Worm (Caenorhabditis elegans) whole organism, L4 larva: Measurements from ENCODE around the gene K09H11.15.

ENCODE experiments used
- D1046.2 ChIP-seq: fragments of 200-800 bp; sonication (Bioruptor generic); IDR thresholded peaks from 2 replicates; pipeline ENCODE4 v1.3.6; 2022; ENCODE audit warnings: missing genetic modification characterization, missing compliant biosample characterization
- F10B5.3 ChIP-seq: sonication (generic microtip); optimal IDR thresholded peaks from 2 replicates; lab custom pipeline; 2016; ENCODE audit warnings: mild to moderate bottlenecking, missing genetic modification characterization, missing compliant biosample characterization
- F49E8.2 ChIP-seq: sonication (generic microtip); optimal IDR thresholded peaks from 2 replicates; lab custom pipeline; 2016; ENCODE audit warnings: missing compliant biosample characterization, mild to moderate bottlenecking, missing genetic modification characterization, borderline replicate concordance
- R02D3.7 ChIP-seq: fragments of 150-350 bp; sonication (generic microtip); optimal IDR thresholded peaks from 3 replicates; lab custom pipeline; 2014; ENCODE audit warnings: missing biosample characterization, missing genetic modification characterization
- Y48G9A.11 ChIP-seq: fragments of 200-800 bp; sonication (Bioruptor generic); IDR thresholded peaks from 2 replicates; pipeline ENCODE4 v1.3.6; 2022; ENCODE audit warnings: missing genetic modification reagents, missing genetic modification characterization, missing compliant biosample characterization
- ZK337.2 ChIP-seq: fragments of 200-800 bp; sonication (Bioruptor generic); IDR thresholded peaks from 2 replicates; pipeline ENCODE4 v1.3.6; 2022; ENCODE audit warnings: missing genetic modification reagents, missing genetic modification characterization, missing compliant biosample characterization
- aha-1 ChIP-seq: fragments of 150-350 bp; peaks from one replicate; lab custom pipeline; 2014; ENCODE audit warnings: missing biosample characterization, missing genetic modification characterization
- ama-1 ChIP-seq: fragments of 150-350 bp; optimal IDR thresholded peaks from 2 replicates; lab custom pipeline; 2014; ENCODE audit warnings: inconsistent platforms, mixed read lengths
- arid-1 ChIP-seq: fragments of 200-800 bp; sonication (Bioruptor generic); conservative IDR thresholded peaks from 2 replicates; pipeline ENCODE4 v1.3.6; 2022; ENCODE audit warnings: missing genetic modification reagents, missing genetic modification characterization, missing compliant biosample characterization
- ceh-44 ChIP-seq: fragments of 200-800 bp; sonication (Bioruptor generic); IDR thresholded peaks from 2 replicates; pipeline ENCODE4 v1.3.6; 2022; ENCODE audit warnings: missing genetic modification reagents, missing genetic modification characterization, missing compliant biosample characterization
- ceh-62 ChIP-seq: sonication (generic microtip); optimal IDR thresholded peaks from 2 replicates; lab custom pipeline; 2017; ENCODE audit warnings: missing biosample characterization, missing genetic modification characterization
- daf-12 ChIP-seq: fragments of 150-350 bp; optimal IDR thresholded peaks from 2 replicates; lab custom pipeline; 2014; ENCODE audit warnings: missing biosample characterization, missing genetic modification reagents, missing genetic modification characterization
- daf-16 ChIP-seq, 3 experiments: sonication (generic microtip); optimal IDR thresholded peaks; 2 replicates each; lab custom pipeline; 2016 to 2017; ENCODE audit warnings: missing genetic modification characterization in 3 of 3, missing genetic modification reagents in 3 of 3, mild to moderate bottlenecking in 2 of 3, missing compliant biosample characterization in 2 of 3, missing biosample characterization in 1 of 3, moderate library complexity in 1 of 3
- daf-8 ChIP-seq: fragments of 200-800 bp; sonication (Bioruptor generic); IDR thresholded peaks from 2 replicates; pipeline ENCODE4 v1.3.6; 2022; ENCODE audit warnings: missing genetic modification characterization, missing compliant biosample characterization
- dmd-6 ChIP-seq: fragments of 200-800 bp; sonication (Bioruptor generic); IDR thresholded peaks from 2 replicates; pipeline ENCODE4 v1.3.6; 2022; ENCODE audit warnings: missing genetic modification reagents, missing genetic modification characterization, missing compliant biosample characterization
- dpl-1 ChIP-seq: fragments of 150-350 bp; optimal IDR thresholded peaks from 2 replicates; lab custom pipeline; 2014; ENCODE audit warnings: missing biosample characterization, missing genetic modification reagents, missing genetic modification characterization
- dve-1 ChIP-seq: sonication (generic microtip); optimal IDR thresholded peaks from 2 replicates; lab custom pipeline; 2017; ENCODE audit warnings: antibody characterized with exemption, mild to moderate bottlenecking, missing genetic modification characterization, missing compliant biosample characterization; ENCODE audit not compliant: insufficient read depth
- egl-43 ChIP-seq: fragments of 200-800 bp; sonication (Bioruptor generic); IDR thresholded peaks from 2 replicates; pipeline ENCODE4 v1.3.6; 2022; ENCODE audit warnings: missing genetic modification reagents, missing genetic modification characterization, missing compliant biosample characterization
- fos-1 ChIP-seq: fragments of 150-350 bp; optimal IDR thresholded peaks from 2 replicates; lab custom pipeline; 2014; ENCODE audit warnings: missing biosample characterization, missing genetic modification characterization
- gei-8 ChIP-seq: fragments of 200-800 bp; sonication (Bioruptor generic); optimal IDR thresholded peaks from 2 replicates; lab custom pipeline; 2018; ENCODE audit warnings: mild to moderate bottlenecking, missing genetic modification characterization, missing compliant biosample characterization
- hif-1 ChIP-seq, 2 experiments: sonication (generic microtip); optimal IDR thresholded peaks; 2 replicates each; lab custom pipeline; 2016 to 2017; ENCODE audit warnings: missing compliant biosample characterization in 2 of 2, missing genetic modification characterization in 2 of 2, missing genetic modification reagents in 2 of 2, missing genotype in 2 of 2, mild to moderate bottlenecking in 1 of 2
- hlh-11 ChIP-seq: fragments of 200-800 bp; sonication (Bioruptor generic); optimal IDR thresholded peaks from 2 replicates; lab custom pipeline; 2018; ENCODE audit warnings: mild to moderate bottlenecking, missing genetic modification characterization, missing compliant biosample characterization
- hlh-30 ChIP-seq: sonication (generic microtip); optimal IDR thresholded peaks from 2 replicates; lab custom pipeline; 2017; ENCODE audit warnings: antibody characterized with exemption, mild to moderate bottlenecking, missing genetic modification characterization, missing compliant biosample characterization; ENCODE audit not compliant: insufficient read depth
- lin-29 ChIP-seq: fragments of 200-800 bp; sonication (Bioruptor generic); IDR thresholded peaks from 2 replicates; pipeline ENCODE4 v1.3.6; 2022; ENCODE audit warnings: missing genetic modification reagents, missing genetic modification characterization, missing compliant biosample characterization
- lin-38 ChIP-seq: fragments of 200-800 bp; sonication (Bioruptor generic); IDR thresholded peaks from 2 replicates; pipeline ENCODE4 v1.3.6; 2022; ENCODE audit warnings: missing genetic modification reagents, missing genetic modification characterization, missing compliant biosample characterization
- lir-3 ChIP-seq: sonication (generic microtip); optimal IDR thresholded peaks from 2 replicates; lab custom pipeline; 2016; ENCODE audit warnings: mild to moderate bottlenecking, missing genetic modification characterization, missing compliant biosample characterization
- lsy-2 ChIP-seq, 2 experiments: fragments of 150-350 bp in 1 of 2; sonication (generic microtip) in 1 of 2; optimal IDR thresholded peaks; 2 replicates each; lab custom pipeline; 2014 to 2017; ENCODE audit warnings: missing biosample characterization in 2 of 2, missing genetic modification characterization in 2 of 2
- madf-5 ChIP-seq, 2 experiments: fragments of 200-800 bp; sonication (Bioruptor generic); IDR thresholded peaks; 2 replicates each; pipeline ENCODE4 v1.3.6; 2022; ENCODE audit warnings: missing compliant biosample characterization in 2 of 2, missing genetic modification characterization in 2 of 2
- mdl-1 ChIP-seq, 2 experiments: fragments of 150-350 bp in 1 of 2; sonication (generic microtip) in 1 of 2; optimal IDR thresholded peaks; 2 replicates each; lab custom pipeline; 2014 to 2017; ENCODE audit warnings: missing biosample characterization in 2 of 2, missing genetic modification characterization in 2 of 2
- mep-1 ChIP-seq: fragments of 150-350 bp; sonication (generic microtip); optimal IDR thresholded peaks from 3 replicates; lab custom pipeline; 2014; ENCODE audit warnings: missing biosample characterization, missing genetic modification characterization
- mes-2 ChIP-seq: sonication (generic microtip); optimal IDR thresholded peaks from 2 replicates; lab custom pipeline; 2016; ENCODE audit warnings: missing genotype, mild to moderate bottlenecking, missing genetic modification characterization, missing compliant biosample characterization; ENCODE audit not compliant: poor library complexity, severe bottlenecking
- mxl-2 ChIP-seq: fragments of 200-800 bp; sonication (Bioruptor generic); conservative IDR thresholded peaks from 2 replicates; pipeline ENCODE4 v1.3.6; 2022; ENCODE audit warnings: missing genetic modification reagents, missing genetic modification characterization, missing compliant biosample characterization
- nhr-111 ChIP-seq: fragments of 200-800 bp; sonication (Bioruptor generic); optimal IDR thresholded peaks from 2 replicates; lab custom pipeline; 2018; ENCODE audit warnings: mild to moderate bottlenecking, missing genetic modification characterization, missing compliant biosample characterization
- nhr-28 ChIP-seq: fragments of 150-350 bp; optimal IDR thresholded peaks from 2 replicates; lab custom pipeline; 2014; ENCODE audit warnings: missing biosample characterization, missing genetic modification characterization
- nhr-42 ChIP-seq: fragments of 200-800 bp; sonication (Bioruptor generic); IDR thresholded peaks from 2 replicates; pipeline ENCODE4 v1.3.6; 2022; ENCODE audit warnings: missing genetic modification characterization, missing compliant biosample characterization
- nhr-48 ChIP-seq: sonication (generic microtip); optimal IDR thresholded peaks from 2 replicates; lab custom pipeline; 2016; ENCODE audit warnings: mild to moderate bottlenecking, missing genetic modification characterization, missing compliant biosample characterization
- nhr-76 ChIP-seq: fragments of 150-350 bp; optimal IDR thresholded peaks from 2 replicates; lab custom pipeline; 2014; ENCODE audit warnings: missing biosample characterization, missing genetic modification characterization
- pha-4 ChIP-seq, 2 experiments: fragments of 150-350 bp in 1 of 2; fragments of 200-800 bp in 1 of 2; sonication (Bioruptor generic) in 1 of 2; IDR thresholded peaks in 1 of 2; optimal IDR thresholded peaks in 1 of 2; 2 replicates each; pipeline versions ENCODE4 v1.3.6 to Lab custom; 2014 to 2022; ENCODE audit warnings: missing genetic modification characterization in 2 of 2, missing genetic modification reagents in 2 of 2, missing biosample characterization in 1 of 2, missing compliant biosample characterization in 1 of 2
- pqm-1 ChIP-seq: sonication (generic microtip); optimal IDR thresholded peaks from 2 replicates; lab custom pipeline; 2017; ENCODE audit warnings: missing biosample characterization, missing genetic modification characterization
- unc-39 ChIP-seq: sonication (generic microtip); optimal IDR thresholded peaks from 2 replicates; lab custom pipeline; 2017; ENCODE audit warnings: missing biosample characterization, missing genetic modification characterization
- unc-62 ChIP-seq, 3 experiments: fragments of 150-350 bp in 1 of 3; sonication (generic microtip); optimal IDR thresholded peaks in 2 of 3; peaks in 1 of 3; 1 replicate in 1 of 3; 2 replicates in 2 of 3; lab custom pipeline; 2014 to 2017; ENCODE audit warnings: missing biosample characterization in 3 of 3, missing genetic modification characterization in 3 of 3, missing genetic modification reagents in 3 of 3, missing genotype in 1 of 3
- zfp-2 ChIP-seq: sonication (generic microtip); optimal IDR thresholded peaks from 2 replicates; lab custom pipeline; 2016; ENCODE audit warnings: mild to moderate bottlenecking, missing genetic modification characterization, missing compliant biosample characterization

The K09H11.15 gene

DNA sequence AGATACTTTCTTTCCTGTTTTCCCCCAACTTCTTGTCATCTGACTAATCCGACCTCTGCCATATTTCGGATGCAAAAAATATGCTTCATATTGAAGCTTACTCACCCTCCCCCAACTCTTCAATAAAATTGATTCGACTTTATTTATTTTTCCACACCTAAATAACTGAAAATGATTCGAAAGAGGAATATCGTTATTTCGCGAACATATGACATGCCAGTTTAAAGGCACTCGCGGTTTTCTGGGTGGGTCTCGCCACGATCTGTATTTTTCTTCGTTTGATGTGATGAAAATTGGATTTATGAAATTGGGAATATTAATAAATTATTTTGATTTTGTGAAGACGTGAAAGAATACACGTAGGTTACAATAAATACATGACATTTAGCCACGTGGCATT, 40.9 kb upstream of the K09H11.15 start, which contains the start of gene F44E7.3:
Gene F44E7.3, plus strand, starts transcription at position 319 of the 400 bp plus-strand sequence.
- TF ChIP-seq aha-1 (tag; lab: Kevin White, UChicago) (peak; percentile 73), ceh-62 (tag; lab: Kevin White, UChicago) (no peak), Y48G9A.11 (GFP tag; lab: Robert Waterston, UW) (no peak), mep-1 (no peak), arid-1 (GFP tag; lab: Robert Waterston, UW) (no peak), lin-38 (GFP tag; lab: Robert Waterston, UW) (peak; percentile 36; the same call in 1 of the 2 replicates), unc-62 (GFP tag; optimal IDR thresholded peaks at IDR 0.05 in 1 of 2; lab: Kevin White, UChicago) (peak in 1 of 2 experiments; percentile 59), unc-62 (tag; optimal IDR thresholded peaks at IDR 0.05; lab: Kevin White, UChicago) (no peak), hlh-11 (tag; lab: Kevin White, UChicago) (peak; percentile 2), hif-1 (tag; optimal IDR thresholded peaks at IDR 0.05; lab: Kevin White, UChicago) (no peak), madf-5 (GFP tag; IDR thresholded peaks at IDR 0.05; lab: Robert Waterston, UW) (no peak), F10B5.3 (no peak), mes-2 (tag; lab: Kevin White, UChicago) (peak; percentile 14), ama-1 (lab: Kevin White, UChicago) (no peak)

- TF ChIP-seq nhr-42 (GFP tag; lab: Robert Waterston, UW) (no peak), ceh-44 (GFP tag; lab: Robert Waterston, UW) (no peak), hif-1 (tag; optimal IDR thresholded peaks at IDR 0.05; lab: Kevin White, UChicago) (no peak), mxl-2 (peak; percentile 80), mes-2 (tag; lab: Kevin White, UChicago) (peak; percentile 33), dmd-6 (peak; percentile 38; the same call in 1 of the 2 replicates), daf-8 (GFP tag; lab: Robert Waterston, UW) (no peak), daf-12 (tag; lab: Kevin White, UChicago) (no peak)
These were observed 39.3 kb upstream of the K09H11.15 start for ce11 chrV:5769999-5770398.

DNA sequence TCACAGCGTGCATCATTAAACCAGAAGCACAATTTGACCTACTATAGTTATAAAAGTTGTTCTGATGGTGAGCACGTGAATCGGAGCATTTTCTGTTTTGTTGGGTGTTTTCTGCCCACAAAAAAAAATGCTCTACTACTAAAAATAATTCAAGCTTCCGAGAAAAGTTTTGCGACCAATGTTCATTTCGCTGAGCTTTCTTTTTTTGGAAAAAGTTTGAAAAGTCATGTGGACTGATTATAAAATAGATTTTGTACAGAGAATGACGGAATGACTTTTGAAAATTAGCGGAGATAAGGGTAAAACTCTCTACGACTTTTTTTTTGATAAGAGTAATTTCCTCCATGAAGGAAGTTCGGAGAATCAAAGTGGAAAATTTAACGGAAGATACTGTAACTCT, 38.8 kb upstream of the K09H11.15 start:
- TF ChIP-seq lsy-2 (tag; optimal IDR thresholded peaks at IDR 0.05; lab: Kevin White, UChicago) (no peak), hlh-30 (peak; percentile 15), mdl-1 (tag; optimal IDR thresholded peaks at IDR 0.05; lab: Kevin White, UChicago) (peak in 1 of 2 experiments; percentile 16), nhr-111 (GFP tag; lab: Kevin White, UChicago) (no peak), pqm-1 (tag; lab: Kevin White, UChicago) (peak; percentile 36), nhr-28 (peak; percentile 32), hlh-11 (tag; lab: Kevin White, UChicago) (peak; percentile 51), nhr-48 (tag; lab: Kevin White, UChicago) (peak; percentile 48), dve-1 (tag; lab: Kevin White, UChicago) (peak; percentile 35), daf-16 (GFP tag; optimal IDR thresholded peaks at IDR 0.05; lab: Kevin White, UChicago) (no peak), daf-16 (tag; optimal IDR thresholded peaks at IDR 0.05; lab: Kevin White, UChicago) (peak; percentile 56), unc-62 (GFP tag; optimal IDR thresholded peaks at IDR 0.05 in 1 of 2; lab: Kevin White, UChicago) (peak in 1 of 2 experiments; percentile 60), unc-62 (tag; optimal IDR thresholded peaks at IDR 0.05; lab: Kevin White, UChicago) (no peak), dmd-6 (peak; percentile 82), zfp-2 (tag; lab: Kevin White, UChicago) (no peak), F10B5.3 (no peak)

DNA sequence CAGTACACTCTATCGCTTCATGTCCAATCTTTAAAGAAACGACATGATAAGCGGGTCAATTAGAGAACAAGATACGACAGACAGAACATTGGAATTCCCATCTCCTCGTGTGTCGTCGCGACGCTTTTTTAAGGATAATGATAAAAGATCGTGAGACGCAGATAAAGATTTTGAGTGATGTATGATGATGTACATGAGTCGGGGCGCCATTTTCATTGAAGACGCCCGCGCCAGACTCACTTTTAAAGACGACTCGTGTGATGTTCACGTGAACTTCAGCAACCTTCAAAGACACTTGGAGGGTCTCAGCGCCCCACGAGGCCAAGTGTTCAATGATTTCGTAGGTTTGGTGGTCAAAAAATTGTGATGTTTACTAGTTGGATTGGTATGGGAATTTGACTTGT, 37.6 kb upstream of the K09H11.15 start:
- TF ChIP-seq hif-1 (tag; optimal IDR thresholded peaks at IDR 0.05; lab: Kevin White, UChicago) (peak; percentile 6 to 21), gei-8 (GFP tag; lab: Kevin White, UChicago) (peak; percentile 71), ceh-44 (GFP tag; lab: Robert Waterston, UW) (no peak), lin-29 (GFP tag; lab: Robert Waterston, UW) (no peak), lir-3 (tag; lab: Kevin White, UChicago) (no peak), dmd-6 (peak; percentile 86), aha-1 (tag; lab: Kevin White, UChicago) (no peak), pha-4 (GFP tag; IDR thresholded peaks at IDR 0.05; lab: Robert Waterston, UW) (no peak), pha-4 (tag; optimal IDR thresholded peaks at IDR 0.05; lab: Kevin White, UChicago) (no peak), nhr-76 (tag; lab: Kevin White, UChicago) (no peak), D1046.2 (GFP tag; lab: Robert Waterston, UW) (no peak), ZK337.2 (GFP tag; lab: Robert Waterston, UW) (no peak), dpl-1 (GFP tag; lab: Kevin White, UChicago) (peak; percentile 30), F49E8.2 (no peak), R02D3.7 (no peak), unc-39 (no peak), fos-1 (tag; lab: Kevin White, UChicago) (no peak), Y48G9A.11 (GFP tag; lab: Robert Waterston, UW) (no peak), daf-16 (GFP tag; optimal IDR thresholded peaks at IDR 0.05; lab: Kevin White, UChicago) (peak in 1 of 2 experiments; percentile 44), daf-16 (tag; optimal IDR thresholded peaks at IDR 0.05; lab: Kevin White, UChicago) (peak; percentile 66), egl-43 (no peak)
